Worm (Caenorhabditis elegans) whole organism, L4 larva: Measurements from ENCODE around the gene dhs-28.

ENCODE experiments used
- F26F4.8 ChIP-seq: fragments of 200-800 bp; sonication (Bioruptor generic); conservative IDR thresholded peaks from 2 replicates; pipeline ENCODE4 v1.3.6; 2022; ENCODE audit warnings: missing genetic modification characterization, missing compliant biosample characterization
- F49E8.2 ChIP-seq: sonication (generic microtip); optimal IDR thresholded peaks from 2 replicates; lab custom pipeline; 2016; ENCODE audit warnings: missing compliant biosample characterization, mild to moderate bottlenecking, missing genetic modification characterization, borderline replicate concordance
- T20F7.1 ChIP-seq: fragments of 200-800 bp; sonication (Bioruptor generic); optimal IDR thresholded peaks from 2 replicates; lab custom pipeline; 2018; ENCODE audit warnings: mild to moderate bottlenecking, missing genetic modification characterization, missing compliant biosample characterization
- Y105C5A.15 ChIP-seq: fragments of 200-800 bp; sonication (Bioruptor generic); IDR thresholded peaks from 2 replicates; pipeline ENCODE4 v1.3.6; 2022; ENCODE audit warnings: missing genetic modification characterization, missing compliant biosample characterization
- Y75B8A.6 ChIP-seq: fragments of 200-800 bp; sonication (Bioruptor generic); IDR thresholded peaks from 2 replicates; pipeline ENCODE4 v1.3.6; 2022; ENCODE audit warnings: missing genetic modification reagents, missing genetic modification characterization, missing compliant biosample characterization
- ZK337.2 ChIP-seq: fragments of 200-800 bp; sonication (Bioruptor generic); IDR thresholded peaks from 2 replicates; pipeline ENCODE4 v1.3.6; 2022; ENCODE audit warnings: missing genetic modification reagents, missing genetic modification characterization, missing compliant biosample characterization
- aha-1 ChIP-seq: fragments of 150-350 bp; peaks from one replicate; lab custom pipeline; 2014; ENCODE audit warnings: missing biosample characterization, missing genetic modification characterization
- ama-1 ChIP-seq: fragments of 150-350 bp; optimal IDR thresholded peaks from 2 replicates; lab custom pipeline; 2014; ENCODE audit warnings: inconsistent platforms, mixed read lengths
- arid-1 ChIP-seq: fragments of 200-800 bp; sonication (Bioruptor generic); conservative IDR thresholded peaks from 2 replicates; pipeline ENCODE4 v1.3.6; 2022; ENCODE audit warnings: missing genetic modification reagents, missing genetic modification characterization, missing compliant biosample characterization
- attf-4 ChIP-seq: sonication (generic microtip); optimal IDR thresholded peaks from 3 replicates; lab custom pipeline; 2017; ENCODE audit warnings: missing biosample characterization, missing genetic modification characterization
- ceh-32 ChIP-seq: sonication (generic microtip); optimal IDR thresholded peaks from 2 replicates; lab custom pipeline; 2016; ENCODE audit warnings: mild to moderate bottlenecking, missing genetic modification characterization, missing compliant biosample characterization; ENCODE audit not compliant: poor library complexity
- ceh-82 ChIP-seq: sonication (generic microtip); optimal IDR thresholded peaks from 2 replicates; lab custom pipeline; 2017; ENCODE audit warnings: missing biosample characterization, missing genetic modification characterization
- ces-1 ChIP-seq: fragments of 150-350 bp; sonication (generic microtip); optimal IDR thresholded peaks from 4 replicates; lab custom pipeline; 2014; ENCODE audit warnings: missing biosample characterization, missing genetic modification reagents, missing genetic modification characterization
- cey-2 ChIP-seq: sonication (generic microtip); optimal IDR thresholded peaks from 3 replicates; lab custom pipeline; 2017; ENCODE audit warnings: missing genetic modification characterization, mild to moderate bottlenecking, missing compliant biosample characterization, antibody characterized with exemption, borderline replicate concordance; ENCODE audit not compliant: insufficient read depth
- ctbp-1 ChIP-seq: fragments of 200-800 bp; sonication (Bioruptor generic); IDR thresholded peaks from 2 replicates; pipeline ENCODE4 v1.3.6; 2022; ENCODE audit warnings: missing genetic modification reagents, missing genetic modification characterization, missing compliant biosample characterization
- daf-12 ChIP-seq: fragments of 150-350 bp; optimal IDR thresholded peaks from 2 replicates; lab custom pipeline; 2014; ENCODE audit warnings: missing biosample characterization, missing genetic modification reagents, missing genetic modification characterization
- daf-19 ChIP-seq: fragments of 200-800 bp; sonication (Bioruptor generic); conservative IDR thresholded peaks from 2 replicates; pipeline ENCODE4 v1.3.6; 2022; ENCODE audit warnings: missing genetic modification characterization, missing compliant biosample characterization
- daf-8 ChIP-seq: fragments of 200-800 bp; sonication (Bioruptor generic); IDR thresholded peaks from 2 replicates; pipeline ENCODE4 v1.3.6; 2022; ENCODE audit warnings: missing genetic modification characterization, missing compliant biosample characterization
- dmd-6 ChIP-seq: fragments of 200-800 bp; sonication (Bioruptor generic); IDR thresholded peaks from 2 replicates; pipeline ENCODE4 v1.3.6; 2022; ENCODE audit warnings: missing genetic modification reagents, missing genetic modification characterization, missing compliant biosample characterization
- dmd-8 ChIP-seq: fragments of 200-800 bp; sonication (Bioruptor generic); IDR thresholded peaks from 2 replicates; pipeline ENCODE4 v1.3.6; 2022; ENCODE audit warnings: missing genetic modification characterization, missing compliant biosample characterization
- dmd-9 ChIP-seq: fragments of 200-800 bp; sonication (Bioruptor generic); IDR thresholded peaks from 2 replicates; pipeline ENCODE4 v1.3.6; 2022; ENCODE audit warnings: missing genetic modification reagents, missing genetic modification characterization, missing compliant biosample characterization
- egl-27 ChIP-seq: sonication (generic microtip); optimal IDR thresholded peaks from 3 replicates; lab custom pipeline; 2017; ENCODE audit warnings: missing biosample characterization, missing genetic modification reagents, missing genetic modification characterization
- egl-43 ChIP-seq: fragments of 200-800 bp; sonication (Bioruptor generic); IDR thresholded peaks from 2 replicates; pipeline ENCODE4 v1.3.6; 2022; ENCODE audit warnings: missing genetic modification reagents, missing genetic modification characterization, missing compliant biosample characterization
- fkh-10 ChIP-seq: fragments of 150-350 bp; optimal IDR thresholded peaks from 2 replicates; lab custom pipeline; 2014; ENCODE audit warnings: missing biosample characterization, missing genetic modification reagents, missing genetic modification characterization
- gei-8 ChIP-seq: fragments of 200-800 bp; sonication (Bioruptor generic); optimal IDR thresholded peaks from 2 replicates; lab custom pipeline; 2018; ENCODE audit warnings: mild to moderate bottlenecking, missing genetic modification characterization, missing compliant biosample characterization
- hlh-11 ChIP-seq: fragments of 200-800 bp; sonication (Bioruptor generic); optimal IDR thresholded peaks from 2 replicates; lab custom pipeline; 2018; ENCODE audit warnings: mild to moderate bottlenecking, missing genetic modification characterization, missing compliant biosample characterization
- jun-1 ChIP-seq: fragments of 150-350 bp; optimal IDR thresholded peaks from 2 replicates; lab custom pipeline; 2014; ENCODE audit warnings: missing biosample characterization, missing genetic modification reagents, missing genetic modification characterization
- lin-1 ChIP-seq: fragments of 200-800 bp; sonication (Bioruptor generic); IDR thresholded peaks from 2 replicates; pipeline ENCODE4 v1.3.6; 2022; ENCODE audit warnings: missing genetic modification reagents, missing genetic modification characterization, missing compliant biosample characterization
- lin-15B ChIP-seq: fragments of 150-350 bp; sonication (generic microtip); optimal IDR thresholded peaks from 3 replicates; lab custom pipeline; 2014; ENCODE audit warnings: missing biosample characterization, missing genetic modification characterization
- lin-29 ChIP-seq: fragments of 200-800 bp; sonication (Bioruptor generic); IDR thresholded peaks from 2 replicates; pipeline ENCODE4 v1.3.6; 2022; ENCODE audit warnings: missing genetic modification reagents, missing genetic modification characterization, missing compliant biosample characterization
- mdl-1 ChIP-seq, 2 experiments: fragments of 150-350 bp in 1 of 2; sonication (generic microtip) in 1 of 2; optimal IDR thresholded peaks; 2 replicates each; lab custom pipeline; 2014 to 2017; ENCODE audit warnings: missing biosample characterization in 2 of 2, missing genetic modification characterization in 2 of 2
- mep-1 ChIP-seq: fragments of 150-350 bp; sonication (generic microtip); optimal IDR thresholded peaks from 3 replicates; lab custom pipeline; 2014; ENCODE audit warnings: missing biosample characterization, missing genetic modification characterization
- mxl-3 ChIP-seq: fragments of 200-800 bp; sonication (Bioruptor generic); optimal IDR thresholded peaks from 2 replicates; lab custom pipeline; 2018; ENCODE audit warnings: mild to moderate bottlenecking, missing genetic modification characterization, missing compliant biosample characterization
- nhr-10 ChIP-seq: fragments of 150-350 bp; optimal IDR thresholded peaks from 2 replicates; lab custom pipeline; 2014; ENCODE audit warnings: missing biosample characterization, missing genetic modification characterization
- nhr-11 ChIP-seq: fragments of 150-350 bp; optimal IDR thresholded peaks from 2 replicates; lab custom pipeline; 2014; ENCODE audit warnings: missing biosample characterization, missing genetic modification characterization
- nhr-28 ChIP-seq: fragments of 150-350 bp; optimal IDR thresholded peaks from 2 replicates; lab custom pipeline; 2014; ENCODE audit warnings: missing biosample characterization, missing genetic modification characterization
- nhr-48 ChIP-seq: sonication (generic microtip); optimal IDR thresholded peaks from 2 replicates; lab custom pipeline; 2016; ENCODE audit warnings: mild to moderate bottlenecking, missing genetic modification characterization, missing compliant biosample characterization
- nhr-6 ChIP-seq: fragments of 150-350 bp; optimal IDR thresholded peaks from 2 replicates; lab custom pipeline; 2014; ENCODE audit warnings: missing biosample characterization, missing genetic modification characterization
- nhr-76 ChIP-seq: fragments of 150-350 bp; optimal IDR thresholded peaks from 2 replicates; lab custom pipeline; 2014; ENCODE audit warnings: missing biosample characterization, missing genetic modification characterization
- nhr-77 ChIP-seq: fragments of 150-350 bp; optimal IDR thresholded peaks from 2 replicates; lab custom pipeline; 2014; ENCODE audit warnings: missing biosample characterization, missing genetic modification characterization
- pqm-1 ChIP-seq: sonication (generic microtip); optimal IDR thresholded peaks from 2 replicates; lab custom pipeline; 2017; ENCODE audit warnings: missing biosample characterization, missing genetic modification characterization
- rbr-2 ChIP-seq: sonication (generic microtip); optimal IDR thresholded peaks from 2 replicates; lab custom pipeline; 2016; ENCODE audit warnings: missing genotype, missing genetic modification characterization, missing compliant biosample characterization
- saeg-2 ChIP-seq: fragments of 200-800 bp; sonication (Bioruptor generic); IDR thresholded peaks from 2 replicates; pipeline ENCODE4 v1.3.6; 2022; ENCODE audit warnings: missing genetic modification reagents, missing genetic modification characterization, missing compliant biosample characterization
- sdz-12 ChIP-seq: fragments of 200-800 bp; sonication (Bioruptor generic); optimal IDR thresholded peaks from 2 replicates; lab custom pipeline; 2018; ENCODE audit warnings: mild to moderate bottlenecking, missing genetic modification characterization, missing compliant biosample characterization
- skn-1 ChIP-seq: fragments of 150-350 bp; optimal IDR thresholded peaks from 2 replicates; lab custom pipeline; 2014; ENCODE audit warnings: missing biosample characterization, missing genetic modification characterization
- spr-1 ChIP-seq: sonication (generic microtip); optimal IDR thresholded peaks from 2 replicates; lab custom pipeline; 2016; ENCODE audit warnings: mild to moderate bottlenecking, missing genetic modification characterization, missing compliant biosample characterization
- tag-97 ChIP-seq: fragments of 200-800 bp; sonication (Bioruptor generic); IDR thresholded peaks from 2 replicates; pipeline ENCODE4 v1.3.6; 2022; ENCODE audit warnings: missing genetic modification characterization, missing compliant biosample characterization
- tra-1 ChIP-seq: fragments of 200-800 bp; sonication (Bioruptor generic); IDR thresholded peaks from 2 replicates; pipeline ENCODE4 v1.3.6; 2022; ENCODE audit warnings: missing genetic modification reagents, missing genetic modification characterization, missing compliant biosample characterization
- unc-62 ChIP-seq, 3 experiments: fragments of 150-350 bp in 1 of 3; sonication (generic microtip); optimal IDR thresholded peaks in 2 of 3; peaks in 1 of 3; 1 replicate in 1 of 3; 2 replicates in 2 of 3; lab custom pipeline; 2014 to 2017; ENCODE audit warnings: missing biosample characterization in 3 of 3, missing genetic modification characterization in 3 of 3, missing genetic modification reagents in 3 of 3, missing genotype in 1 of 3
- vab-7 ChIP-seq: fragments of 200-800 bp; sonication (Bioruptor generic); IDR thresholded peaks from 2 replicates; pipeline ENCODE4 v1.3.6; 2022; ENCODE audit warnings: missing genetic modification reagents, missing genetic modification characterization, missing compliant biosample characterization
- zfp-3 ChIP-seq: fragments of 200-800 bp; sonication (Bioruptor generic); conservative IDR thresholded peaks from 2 replicates; pipeline ENCODE4 v1.3.6; 2022; ENCODE audit warnings: missing genetic modification reagents, missing genetic modification characterization, missing compliant biosample characterization

dhs-28 gene

ce11 chrX:6840670-6841308, 22.6 kb downstream of the dhs-28 start, which contains the start of the genes glr-6 and asg-2 (continued):
- TF ChIP-seq Y75B8A.6 (GFP tag; lab: Robert Waterston, UW): no peak
- TF ChIP-seq aha-1 (tag; lab: Kevin White, UChicago): peak; percentile 96
- TF ChIP-seq unc-62 (GFP tag; optimal IDR thresholded peaks at IDR 0.05 in 1 of 2; lab: Kevin White, UChicago): no peak
- TF ChIP-seq unc-62 (tag; optimal IDR thresholded peaks at IDR 0.05; lab: Kevin White, UChicago): no peak
- no peak for TF ChIP-seq saeg-2 (GFP tag; lab: Robert Waterston, UW)
- peak; percentile 57 for TF ChIP-seq lin-15B (tag; lab: Kevin White, UChicago)
- TF ChIP-seq hlh-11 (tag; lab: Kevin White, UChicago): peak; percentile 75
- no peak for TF ChIP-seq lin-1 (GFP tag; lab: Robert Waterston, UW)
- TF ChIP-seq zfp-3 (GFP tag; lab: Robert Waterston, UW): no peak
- no peak for TF ChIP-seq dmd-8 (GFP tag; lab: Robert Waterston, UW)
- no peak for TF ChIP-seq egl-43
- TF ChIP-seq pqm-1 (tag; lab: Kevin White, UChicago): peak; percentile 70
- TF ChIP-seq cey-2 (tag; lab: Kevin White, UChicago): no peak
- TF ChIP-seq Y105C5A.15: no peak
- TF ChIP-seq dmd-6 (GFP tag; lab: Robert Waterston, UW): peak; percentile 56
- no peak for TF ChIP-seq vab-7 (GFP tag; lab: Robert Waterston, UW)
- no peak for TF ChIP-seq ceh-82
- no peak for TF ChIP-seq dmd-9 (GFP tag; lab: Robert Waterston, UW)
- TF ChIP-seq mep-1: peak; percentile 89
- TF ChIP-seq lin-29 (GFP tag; lab: Robert Waterston, UW): no peak
- no peak for TF ChIP-seq egl-27 (tag; lab: Kevin White, UChicago)
- TF ChIP-seq mxl-3 (GFP tag; lab: Kevin White, UChicago): peak; percentile 38
- peak; percentile 88 for TF ChIP-seq nhr-28 (tag; lab: Kevin White, UChicago)
- TF ChIP-seq nhr-77 (tag; lab: Kevin White, UChicago): peak; percentile 92
- peak; percentile 22 for TF ChIP-seq nhr-48 (tag; lab: Kevin White, UChicago)
- no peak for TF ChIP-seq daf-12 (tag; lab: Kevin White, UChicago)
- TF ChIP-seq nhr-6 (tag; lab: Kevin White, UChicago): peak; percentile 74
- TF ChIP-seq ceh-32: no peak
- no peak for TF ChIP-seq daf-8 (GFP tag; lab: Robert Waterston, UW)
- peak; percentile 86 for TF ChIP-seq nhr-11
- peak; percentile 51 for TF ChIP-seq spr-1
- TF ChIP-seq ZK337.2: no peak
- TF ChIP-seq tag-97: no peak
- TF ChIP-seq jun-1 (tag; lab: Kevin White, UChicago): no peak
- TF ChIP-seq T20F7.1 (GFP tag; lab: Kevin White, UChicago): peak; percentile 68
- TF ChIP-seq sdz-12 (GFP tag; lab: Kevin White, UChicago): no peak
- no peak for TF ChIP-seq ces-1 (GFP tag; lab: Kevin White, UChicago)
- no peak for TF ChIP-seq gei-8
- peak in 1 of 2 experiments; percentile 35 for TF ChIP-seq mdl-1 (tag; optimal IDR thresholded peaks at IDR 0.05; lab: Kevin White, UChicago)
- TF ChIP-seq rbr-2 (tag; lab: Kevin White, UChicago): peak; percentile 71
- no peak for TF ChIP-seq F26F4.8 (GFP tag; lab: Robert Waterston, UW)
- no peak for TF ChIP-seq nhr-10 (tag; lab: Kevin White, UChicago)
- no peak for TF ChIP-seq skn-1 (tag; lab: Kevin White, UChicago)
- no peak for TF ChIP-seq nhr-76 (tag; lab: Kevin White, UChicago)
- TF ChIP-seq attf-4 (tag; lab: Kevin White, UChicago): no peak
- peak; percentile 79 for TF ChIP-seq fkh-10 (GFP tag; lab: Kevin White, UChicago)
- TF ChIP-seq tra-1 (GFP tag; lab: Robert Waterston, UW): no peak
- peak; percentile 10 for TF ChIP-seq ama-1
- TF ChIP-seq daf-19: no peak
- 0 out of 2 replicates have a peak, but pooled peaks have one; percentile 37 for TF ChIP-seq arid-1 (GFP tag; lab: Robert Waterston, UW)
- no peak for TF ChIP-seq F49E8.2 (tag; lab: Kevin White, UChicago)
- 0 out of 2 replicates have a peak, but pooled peaks have one; percentile 39 for TF ChIP-seq ctbp-1 (GFP tag; lab: Robert Waterston, UW)
